Fruit fly (Drosophila melanogaster) whole organism, embryonic: ENCODE measurements around the gene UQCR-14L.

Experiments used
- Bteb2 ChIP-seq: fragments of 200-800 bp; sonication (Bioruptor generic); optimal IDR thresholded peaks from 2 replicates; lab custom pipeline; 2016; ENCODE audit warnings: missing biosample characterization, missing genetic modification characterization
- CG1024 ChIP-seq: fragments of 200-800 bp; sonication (Bioruptor generic); IDR thresholded peaks from 2 replicates; pipeline ENCODE4 v1.3.6; 2022; ENCODE audit warnings: missing biosample characterization, missing genetic modification characterization
- CG10366 ChIP-seq: fragments of 200-800 bp; sonication (Bioruptor generic); IDR thresholded peaks from 2 replicates; pipeline ENCODE4 v1.3.6; 2022; ENCODE audit warnings: missing biosample characterization, missing genetic modification characterization
- CG10462 ChIP-seq: fragments of 200-800 bp; sonication (Bioruptor generic); optimal IDR thresholded peaks from 2 replicates; lab custom pipeline; 2016; ENCODE audit warnings: missing biosample characterization, missing genetic modification characterization
- CG10654 ChIP-seq: fragments of 200-800 bp; sonication (Bioruptor generic); optimal IDR thresholded peaks from 2 replicates; lab custom pipeline; 2016; ENCODE audit warnings: missing biosample characterization, missing genetic modification characterization
- CG11085 ChIP-seq: fragments of 200-800 bp; sonication (Bioruptor generic); IDR thresholded peaks from 2 replicates; pipeline ENCODE4 v1.3.6; 2022; ENCODE audit warnings: missing biosample characterization, missing genetic modification characterization
- CG11456 ChIP-seq: fragments of 200-800 bp; sonication (Bioruptor generic); IDR thresholded peaks from 3 replicates; pipeline ENCODE4 v1.3.6; 2022; ENCODE audit warnings: missing biosample characterization, missing genetic modification characterization
- CG11504 ChIP-seq: fragments of 200-800 bp; sonication (Bioruptor generic); optimal IDR thresholded peaks from 3 replicates; lab custom pipeline; 2019; ENCODE audit warnings: missing biosample characterization, mild to moderate bottlenecking, missing genetic modification characterization, moderate library complexity
- CG12104 ChIP-seq: fragments of 200-800 bp; sonication (Bioruptor generic); optimal IDR thresholded peaks from 3 replicates; lab custom pipeline; 2016; ENCODE audit warnings: missing biosample characterization, missing genetic modification characterization
- CG12391 ChIP-seq: fragments of 200-800 bp; sonication (Bioruptor generic); optimal IDR thresholded peaks from 3 replicates; lab custom pipeline; 2018; ENCODE audit warnings: missing biosample characterization, mild to moderate bottlenecking, missing genetic modification characterization, moderate library complexity
- CG12659 ChIP-seq: fragments of 200-800 bp; sonication (Bioruptor generic); optimal IDR thresholded peaks from 3 replicates; lab custom pipeline; 2017; ENCODE audit warnings: mild to moderate bottlenecking, missing biosample characterization, missing genetic modification reagents, missing genetic modification characterization
- CG13287 ChIP-seq: fragments of 200-800 bp; sonication (Bioruptor generic); IDR thresholded peaks from 2 replicates; pipeline ENCODE4 v1.3.6; 2022; ENCODE audit warnings: missing biosample characterization, missing genetic modification characterization; ENCODE audit not compliant: partially characterized antibody
- CG13894 ChIP-seq: fragments of 200-800 bp; sonication (Bioruptor generic); optimal IDR thresholded peaks from 3 replicates; lab custom pipeline; 2018; ENCODE audit warnings: missing biosample characterization, mild to moderate bottlenecking, missing genetic modification characterization, moderate library complexity
- CG14441 ChIP-seq: fragments of 200-800 bp; sonication (Bioruptor generic); IDR thresholded peaks from 2 replicates; pipeline ENCODE4 v1.3.6; 2022; ENCODE audit warnings: missing biosample characterization, missing genetic modification characterization
- CG16863 ChIP-seq: fragments of 200-800 bp; sonication (Bioruptor generic); optimal IDR thresholded peaks from 3 replicates; lab custom pipeline; 2016; ENCODE audit warnings: missing biosample characterization, missing genetic modification characterization
- CG17328 ChIP-seq: fragments of 200-800 bp; sonication (Bioruptor generic); IDR thresholded peaks from 2 replicates; pipeline ENCODE4 v1.3.6; 2022; ENCODE audit warnings: missing biosample characterization, missing genetic modification characterization
- CG18764 ChIP-seq: fragments of 200-800 bp; sonication (Bioruptor generic); optimal IDR thresholded peaks from 3 replicates; lab custom pipeline; 2016; ENCODE audit warnings: missing biosample characterization, missing genetic modification characterization
- CG2678 ChIP-seq: fragments of 200-800 bp; sonication (Bioruptor generic); optimal IDR thresholded peaks from 3 replicates; lab custom pipeline; 2019; ENCODE audit warnings: missing biosample characterization, mild to moderate bottlenecking, missing genetic modification characterization, moderate library complexity
- CG34224 ChIP-seq: fragments of 200-800 bp; sonication (Bioruptor generic); IDR thresholded peaks from 3 replicates; pipeline ENCODE4 v1.3.6; 2022; ENCODE audit warnings: missing biosample characterization, missing genetic modification characterization; ENCODE audit not compliant: partially characterized antibody
- CG8290 ChIP-seq, 3 experiments: fragments of 200-800 bp; sonication (Bioruptor generic); optimal IDR thresholded peaks; 2 replicates each; lab custom pipeline; 2016 to 2019; ENCODE audit warnings: missing biosample characterization in 3 of 3, missing genetic modification characterization in 3 of 3, mild to moderate bottlenecking in 2 of 3, moderate library complexity in 1 of 3
- Dek ChIP-seq: fragments of 200-800 bp; sonication (Bioruptor generic); optimal IDR thresholded peaks from 3 replicates; lab custom pipeline; 2019; ENCODE audit warnings: missing biosample characterization, mild to moderate bottlenecking, missing genetic modification characterization, moderate library complexity
- Dll ChIP-seq: fragments of 200-800 bp; sonication (Bioruptor generic); IDR thresholded peaks from 4 replicates; pipeline ENCODE4 v1.3.6; 2022; ENCODE audit warnings: missing biosample characterization, missing genetic modification characterization; ENCODE audit not compliant: partially characterized antibody
- Drgx ChIP-seq: fragments of 200-800 bp; sonication (Bioruptor generic); IDR thresholded peaks from 2 replicates; pipeline ENCODE4 v1.3.6; 2022; ENCODE audit warnings: missing biosample characterization, missing genetic modification characterization
- ERR ChIP-seq: fragments of 200-800 bp; sonication (Bioruptor generic); optimal IDR thresholded peaks from 2 replicates; lab custom pipeline; 2016; ENCODE audit warnings: missing biosample characterization, missing genetic modification characterization
- Eip74EF ChIP-seq, 2 experiments: fragments of 200-800 bp in 1 of 2; fragments of >200 bp in 1 of 2; sonication (Bioruptor generic) in 1 of 2; optimal IDR thresholded peaks; 2 replicates each; lab custom pipeline; 2017 to 2019; ENCODE audit warnings: missing biosample characterization in 2 of 2, missing genetic modification characterization in 2 of 2, mild to moderate bottlenecking in 1 of 2, moderate library complexity in 1 of 2
- Hand ChIP-seq: fragments of 200-800 bp; sonication (Bioruptor generic); optimal IDR thresholded peaks from 2 replicates; lab custom pipeline; 2017; ENCODE audit warnings: mild to moderate bottlenecking, missing biosample characterization, missing genetic modification reagents, missing genetic modification characterization
- Hsf ChIP-seq: fragments of 200-800 bp; sonication (Bioruptor generic); optimal IDR thresholded peaks from 3 replicates; lab custom pipeline; 2016; ENCODE audit warnings: missing biosample characterization, missing genetic modification characterization
- NFAT ChIP-seq: fragments of 200-800 bp; sonication (Bioruptor generic); IDR thresholded peaks from 2 replicates; pipeline ENCODE4 v1.3.6; 2022; ENCODE audit warnings: missing biosample characterization, missing genetic modification characterization
- Neu2 ChIP-seq: fragments of 200-800 bp; sonication (Bioruptor generic); optimal IDR thresholded peaks from 3 replicates; lab custom pipeline; 2016; ENCODE audit warnings: missing biosample characterization, missing genetic modification characterization, borderline replicate concordance
- Nf-YB ChIP-seq: fragments of 200-800 bp; sonication (Bioruptor generic); optimal IDR thresholded peaks from 3 replicates; lab custom pipeline; 2019; ENCODE audit warnings: missing biosample characterization, mild to moderate bottlenecking, missing genetic modification characterization, moderate library complexity
- Nf-YC ChIP-seq: fragments of 200-800 bp; optimal IDR thresholded peaks from 3 replicates; lab custom pipeline; 2019; ENCODE audit warnings: missing biosample characterization, mild to moderate bottlenecking, missing genetic modification characterization, moderate library complexity
- NfI ChIP-seq: fragments of 200-800 bp; sonication (Bioruptor generic); optimal IDR thresholded peaks from 3 replicates; lab custom pipeline; 2018; ENCODE audit warnings: missing biosample characterization, mild to moderate bottlenecking, missing genetic modification characterization, moderate library complexity
- Scr ChIP-seq: fragments of 200-800 bp; sonication (Bioruptor generic); IDR thresholded peaks from 2 replicates; pipeline ENCODE4 v1.3.6; 2022; ENCODE audit warnings: missing biosample characterization, missing genetic modification characterization; ENCODE audit not compliant: partially characterized antibody
- TFAM ChIP-seq: fragments of 200-800 bp; sonication (Bioruptor generic); optimal IDR thresholded peaks from 2 replicates; lab custom pipeline; 2017; ENCODE audit warnings: missing biosample characterization, missing genetic modification characterization, inconsistent platforms
- ci ChIP-seq: fragments of 200-800 bp; sonication (Bioruptor generic); IDR thresholded peaks from 3 replicates; pipeline ENCODE4 v1.3.6; 2022; ENCODE audit warnings: missing biosample characterization, missing genetic modification characterization
- nerfin-2 ChIP-seq: fragments of 200-800 bp; sonication (Bioruptor generic); IDR thresholded peaks from 2 replicates; pipeline ENCODE4 v1.3.6; 2022; ENCODE audit warnings: missing biosample characterization, missing genetic modification characterization; ENCODE audit not compliant: partially characterized antibody
- odd ChIP-seq: fragments of 200-800 bp; sonication (Bioruptor generic); optimal IDR thresholded peaks from 2 replicates; lab custom pipeline; 2017; ENCODE audit warnings: missing biosample characterization, mild to moderate bottlenecking, missing genetic modification characterization
- sd ChIP-seq: fragments of 200-800 bp; sonication (Bioruptor generic); optimal IDR thresholded peaks from 3 replicates; lab custom pipeline; 2018; ENCODE audit warnings: missing biosample characterization, mild to moderate bottlenecking, missing genetic modification characterization, moderate library complexity
- sens ChIP-seq: fragments of 200-800 bp; sonication (Bioruptor generic); peaks from one replicate; lab custom pipeline; 2016; ENCODE audit warnings: missing biosample characterization, missing genetic modification characterization
- sob ChIP-seq: fragments of 200-800 bp; sonication (Bioruptor generic); IDR thresholded peaks from 2 replicates; pipeline ENCODE4 v1.3.6; 2022; ENCODE audit warnings: missing biosample characterization, missing genetic modification characterization
- sr ChIP-seq: fragments of 200-800 bp; sonication (Bioruptor generic); IDR thresholded peaks from 3 replicates; pipeline ENCODE4 v1.3.6; 2022; ENCODE audit warnings: missing biosample characterization, missing genetic modification characterization
- tgo ChIP-seq: fragments of 200-800 bp; sonication (Bioruptor generic); IDR thresholded peaks from 3 replicates; pipeline ENCODE4 v1.3.6; 2022; ENCODE audit warnings: missing biosample characterization, missing genetic modification characterization
- tin ChIP-seq: fragments of 200-800 bp; sonication (Bioruptor generic); optimal IDR thresholded peaks from 3 replicates; lab custom pipeline; 2016; ENCODE audit warnings: missing biosample characterization, missing genetic modification characterization
- tio ChIP-seq: fragments of 200-800 bp; sonication (Bioruptor generic); optimal IDR thresholded peaks from 2 replicates; lab custom pipeline; 2017; ENCODE audit warnings: missing biosample characterization, missing genetic modification characterization, inconsistent platforms
- ttk ChIP-seq: fragments of 200-800 bp; sonication (Bioruptor generic); IDR thresholded peaks from 2 replicates; pipeline ENCODE4 v2.1.2; 2022; ENCODE audit warnings: missing biosample characterization, missing genetic modification characterization
- unc-4 ChIP-seq: fragments of 200-800 bp; sonication (Bioruptor generic); IDR thresholded peaks from 2 replicates; pipeline ENCODE4 v1.3.6; 2022; ENCODE audit warnings: missing biosample characterization, missing genetic modification characterization; ENCODE audit not compliant: partially characterized antibody
- zen ChIP-seq: fragments of 200-800 bp; sonication (Bioruptor generic); optimal IDR thresholded peaks from 3 replicates; lab custom pipeline; 2018; ENCODE audit warnings: missing biosample characterization, mild to moderate bottlenecking, missing genetic modification characterization, moderate library complexity
- zf30C ChIP-seq: fragments of 200-800 bp; sonication (Bioruptor generic); optimal IDR thresholded peaks from 3 replicates; lab custom pipeline; 2018; ENCODE audit warnings: missing biosample characterization, mild to moderate bottlenecking, missing genetic modification characterization

Gene UQCR-14L

DNA sequence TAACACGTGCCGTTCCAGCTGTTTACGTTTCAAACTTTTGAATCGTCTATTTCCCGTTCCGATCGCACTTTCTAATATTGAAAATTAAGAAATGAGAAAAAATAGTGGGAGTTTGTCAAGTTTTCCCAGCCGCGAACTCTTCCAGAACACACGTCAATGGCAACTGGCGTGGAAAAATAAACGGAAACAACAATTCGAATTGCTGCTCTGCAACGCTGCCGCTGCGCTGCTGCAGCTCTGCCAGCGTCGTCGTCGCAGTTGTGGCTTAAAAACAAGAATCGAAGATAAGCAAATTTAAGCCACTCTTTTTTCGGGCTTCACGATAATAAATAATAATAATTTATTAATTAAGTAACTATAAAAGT lies 37.3 kb downstream of the UQCR-14L start (continued):
- TF ChIP-seq ci = no peak
- no peak for TF ChIP-seq ttk (GFP tag; lab: Robert Waterston, UW)
- no peak for TF ChIP-seq CG12659 (GFP tag; lab: Kevin White, UChicago)
- 0 out of 4 replicates have a peak, but pooled peaks have one; percentile 7 for TF ChIP-seq Dll (GFP tag; lab: Robert Waterston, UW)
- no peak for TF ChIP-seq CG2678 (tag; lab: Kevin White, UChicago)
- TF ChIP-seq CG11456 (GFP tag; lab: Robert Waterston, UW) = no peak
- no peak for TF ChIP-seq CG1024
- TF ChIP-seq CG13287 (GFP tag; lab: Robert Waterston, UW) = 0 out of 2 replicates have a peak, but pooled peaks have one; percentile 2
- no peak for TF ChIP-seq NfI (GFP tag; lab: Kevin White, UChicago)
- no peak for TF ChIP-seq Eip74EF (GFP tag; optimal IDR thresholded peaks at IDR 0.05; lab: Kevin White, UChicago)
- TF ChIP-seq unc-4 = 0 out of 2 replicates have a peak, but pooled peaks have one; percentile 6
- no peak for TF ChIP-seq Hand
- no peak for TF ChIP-seq Nf-YC (tag; lab: Kevin White, UChicago)
- TF ChIP-seq TFAM (GFP tag; lab: Kevin White, UChicago) = no peak

DNA sequence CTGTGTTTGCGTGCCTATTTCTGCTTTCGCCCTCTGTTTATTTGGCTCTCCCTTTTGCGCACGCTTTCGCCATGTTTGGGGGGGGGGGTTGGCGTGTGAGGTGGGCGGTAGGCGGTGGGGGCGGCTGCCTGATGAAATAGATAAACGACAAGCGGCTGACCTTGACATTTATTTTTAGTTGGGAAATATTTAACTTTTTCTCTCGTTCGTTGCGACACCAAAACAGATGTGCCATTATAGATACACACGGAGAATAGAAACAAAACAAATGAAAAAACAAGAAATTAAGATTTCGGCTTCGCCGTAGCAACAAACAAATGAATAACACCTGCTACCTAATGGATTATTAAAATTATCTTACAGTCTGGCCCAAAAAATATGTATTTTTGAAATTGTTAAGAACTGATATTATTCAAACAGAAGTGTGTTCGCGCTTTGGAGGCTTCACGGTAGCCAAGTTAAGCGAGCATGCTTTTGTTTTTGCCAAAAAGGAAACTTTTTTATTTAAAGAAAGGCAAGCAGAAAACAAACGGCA lies 38.4 kb downstream of the UQCR-14L start:
- TF ChIP-seq CG13894 (tag; lab: Kevin White, UChicago) (peak; percentile 70), CG10462 (GFP tag; lab: Kevin White, UChicago) (no peak), tin (GFP tag; lab: Kevin White, UChicago) (peak; percentile 23), CG10654 (peak; percentile 14), CG8290 (GFP tag; optimal IDR thresholded peaks at IDR 0.05; lab: Kevin White, UChicago) (no peak), CG8290 (tag; optimal IDR thresholded peaks at IDR 0.05; lab: Kevin White, UChicago) (peak in 1 of 2 experiments; percentile 40), tgo (peak; percentile 56; the same call in 2 of the 3 replicates), Nf-YB (GFP tag; lab: Kevin White, UChicago) (peak; percentile 27), sd (tag; lab: Kevin White, UChicago) (peak; percentile 84), nerfin-2 (no peak), CG12659 (GFP tag; lab: Kevin White, UChicago) (peak; percentile 79), CG12104 (GFP tag; lab: Kevin White, UChicago) (peak; percentile 37), CG16863 (GFP tag; lab: Kevin White, UChicago) (peak; percentile 33), sens (GFP tag; lab: Kevin White, UChicago) (peak; percentile 89), zf30C (GFP tag; lab: Kevin White, UChicago) (peak; percentile 39), CG11504 (tag; lab: Kevin White, UChicago) (peak; percentile 65), Neu2 (GFP tag; lab: Kevin White, UChicago) (no peak), zen (tag; lab: Kevin White, UChicago) (no peak), sob (peak; percentile 53; the same call in 1 of the 2 replicates), CG12391 (tag; lab: Kevin White, UChicago) (peak; percentile 64), sr (peak; percentile 96), odd (GFP tag; lab: Kevin White, UChicago) (peak; percentile 35), tio (GFP tag; lab: Kevin White, UChicago) (peak; percentile 41), Bteb2 (GFP tag; lab: Kevin White, UChicago) (peak; percentile 47), CG34224 (GFP tag; lab: Robert Waterston, UW) (no peak), Dek (tag; lab: Kevin White, UChicago) (peak; percentile 66), CG14441 (peak; percentile 76), Scr (GFP tag; lab: Robert Waterston, UW) (no peak), NFAT (peak; percentile 63), CG10366 (peak; percentile 65), CG17328 (GFP tag; lab: Robert Waterston, UW) (peak; percentile 61), CG11085 (peak; percentile 49; the same call in 1 of the 2 replicates), CG18764 (GFP tag; lab: Kevin White, UChicago) (peak; percentile 22), ERR (GFP tag; lab: Kevin White, UChicago) (no peak), Drgx (GFP tag; lab: Robert Waterston, UW) (peak; percentile 75), Hsf (GFP tag; lab: Kevin White, UChicago) (peak; percentile 12)
